Worm (Caenorhabditis elegans): Measurements from ENCODE around the gene VC5.2.

DNA sequence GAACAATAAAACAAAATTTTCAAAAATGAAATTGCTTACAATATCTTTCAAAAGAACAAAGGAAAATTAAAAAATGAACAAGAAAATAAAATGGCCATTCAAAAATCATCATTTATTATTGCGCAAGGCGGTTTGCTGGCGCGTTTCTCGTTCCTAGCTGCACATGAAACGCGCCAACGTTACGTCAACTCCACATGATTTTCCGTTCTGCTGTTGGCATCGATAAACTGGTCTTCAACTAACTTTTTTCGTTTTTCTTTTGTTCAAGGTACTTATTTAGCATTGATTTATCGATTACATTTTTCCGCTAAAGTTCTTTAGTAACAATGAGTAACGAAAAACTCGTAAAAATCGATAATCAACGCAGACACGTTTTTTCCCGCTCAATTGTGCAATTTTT is 25.4 kb upstream of the VC5.2 start, which contains the start of the genes Y57E12AL.6 and Y57E12AL.1:
- no peak for TF ChIP-seq snpc-4 (tag; optimal IDR thresholded peaks at IDR 0.05)
- no peak for TF ChIP-seq unc-39 (tag; optimal IDR thresholded peaks at IDR 0.05)
